Worm (Caenorhabditis elegans) whole organism, L1 larva: Measurements from ENCODE around the gene nhr-19.
A peak's percentile ranks its signal among the peaks of the same experiment; 100 is the strongest.

Experiments
- C34B4.2 ChIP-seq: sonication (generic microtip); optimal IDR thresholded peaks from 2 replicates; lab custom pipeline; 2017; ENCODE audit warnings: mild to moderate bottlenecking, missing genetic modification characterization, missing compliant biosample characterization
- aha-1 ChIP-seq: fragments of 150-350 bp; optimal IDR thresholded peaks from 2 replicates; lab custom pipeline; 2014; ENCODE audit warnings: missing biosample characterization, missing genetic modification characterization
- aly-2 ChIP-seq: fragments of 150-350 bp; optimal IDR thresholded peaks from 2 replicates; lab custom pipeline; 2014; ENCODE audit warnings: missing biosample characterization, missing genetic modification characterization
- ama-1 ChIP-seq: fragments of 150-350 bp; optimal IDR thresholded peaks from 2 replicates; lab custom pipeline; 2014
- blmp-1 ChIP-seq: fragments of 150-350 bp; optimal IDR thresholded peaks from 2 replicates; lab custom pipeline; 2014; ENCODE audit warnings: missing biosample characterization, missing genetic modification characterization
- ceh-63 ChIP-seq: fragments of 200-800 bp; sonication (Bioruptor generic); optimal IDR thresholded peaks from 2 replicates; lab custom pipeline; 2018; ENCODE audit warnings: mild to moderate bottlenecking, missing genetic modification characterization, missing compliant biosample characterization
- ceh-8 ChIP-seq: fragments of 200-800 bp; sonication (Bioruptor generic); optimal IDR thresholded peaks from 2 replicates; lab custom pipeline; 2018; ENCODE audit warnings: mild to moderate bottlenecking, missing genetic modification characterization, moderate library complexity, missing compliant biosample characterization
- ceh-88 ChIP-seq: fragments of 200-800 bp; sonication (Bioruptor generic); IDR thresholded peaks from 2 replicates; pipeline ENCODE4 v1.3.6; 2022; ENCODE audit warnings: missing genetic modification characterization, missing compliant biosample characterization
- ceh-90 ChIP-seq: sonication (generic microtip); optimal IDR thresholded peaks from 2 replicates; lab custom pipeline; 2016; ENCODE audit warnings: missing genetic modification characterization, missing compliant biosample characterization
- ces-1 ChIP-seq: fragments of 150-350 bp; optimal IDR thresholded peaks from 2 replicates; lab custom pipeline; 2014; ENCODE audit warnings: missing biosample characterization, missing genetic modification reagents, missing genetic modification characterization
- dpl-1 ChIP-seq, 3 experiments: fragments of 150-350 bp in 2 of 3; sonication (generic microtip) in 1 of 3; optimal IDR thresholded peaks; 2 replicates each; lab custom pipeline; 2014 to 2017; ENCODE audit warnings: missing biosample characterization in 3 of 3, missing genetic modification characterization in 3 of 3, missing genetic modification reagents in 3 of 3
- efl-3 ChIP-seq: fragments of 200-800 bp; sonication (Bioruptor generic); optimal IDR thresholded peaks from 2 replicates; lab custom pipeline; 2018; ENCODE audit warnings: mild to moderate bottlenecking, missing genetic modification characterization, missing compliant biosample characterization
- egl-13 ChIP-seq: sonication (generic microtip); optimal IDR thresholded peaks from 2 replicates; lab custom pipeline; 2016; ENCODE audit warnings: missing genotype, missing genetic modification reagents, missing genetic modification characterization, missing compliant biosample characterization
- egl-27 ChIP-seq, 2 experiments: fragments of 150-350 bp in 1 of 2; sonication (generic microtip); optimal IDR thresholded peaks; 3 replicates each; lab custom pipeline; 2017 to 2018; ENCODE audit warnings: missing biosample characterization in 2 of 2, missing genetic modification characterization in 2 of 2, missing genetic modification reagents in 2 of 2
- elt-3 ChIP-seq, 6 experiments: fragments of 150-350 bp in 1 of 6; sonication (generic microtip); optimal IDR thresholded peaks; 2 replicates each; lab custom pipeline; 2017 to 2018; ENCODE audit warnings: missing biosample characterization in 6 of 6, missing genetic modification characterization in 6 of 6, inconsistent platforms in 1 of 6
- ets-5 ChIP-seq: fragments of 200-800 bp; sonication (Bioruptor generic); IDR thresholded peaks from 2 replicates; pipeline ENCODE4 v1.3.6; 2022; ENCODE audit warnings: missing genetic modification characterization, missing compliant biosample characterization
- fkh-10 ChIP-seq: sonication (generic microtip); optimal IDR thresholded peaks from 2 replicates; lab custom pipeline; 2017; ENCODE audit warnings: missing biosample characterization, missing genetic modification reagents, missing genetic modification characterization
- fkh-4 ChIP-seq: sonication (generic microtip); optimal IDR thresholded peaks from 2 replicates; lab custom pipeline; 2016; ENCODE audit warnings: missing compliant biosample characterization, missing genetic modification characterization, borderline replicate concordance
- fos-1 ChIP-seq: fragments of 150-350 bp; optimal IDR thresholded peaks from 2 replicates; lab custom pipeline; 2014; ENCODE audit warnings: missing biosample characterization, missing genetic modification characterization
- hlh-17 ChIP-seq: fragments of 200-800 bp; sonication (Bioruptor generic); optimal IDR thresholded peaks from 2 replicates; lab custom pipeline; 2018; ENCODE audit warnings: missing genetic modification characterization, mild to moderate bottlenecking, missing compliant biosample characterization, moderate library complexity, borderline replicate concordance
- hpl-2 ChIP-seq: fragments of 150-350 bp; optimal IDR thresholded peaks from 2 replicates; lab custom pipeline; 2014; ENCODE audit warnings: missing biosample characterization, missing genetic modification reagents, missing genetic modification characterization
- irx-1 ChIP-seq: sonication (generic microtip); optimal IDR thresholded peaks from 2 replicates; lab custom pipeline; 2016; ENCODE audit warnings: missing genetic modification characterization, missing compliant biosample characterization
- isw-1 ChIP-seq: fragments of 200-800 bp; sonication (Bioruptor generic); IDR thresholded peaks from 2 replicates; pipeline ENCODE4 v1.3.6; 2022; ENCODE audit warnings: missing genetic modification characterization, missing compliant biosample characterization
- lin-14 ChIP-seq: fragments of 200-800 bp; sonication (Bioruptor generic); optimal IDR thresholded peaks from 2 replicates; lab custom pipeline; 2018; ENCODE audit warnings: mild to moderate bottlenecking, missing genetic modification characterization, moderate library complexity, missing compliant biosample characterization
- lin-15B ChIP-seq: fragments of 150-350 bp; sonication (generic microtip); optimal IDR thresholded peaks from 3 replicates; lab custom pipeline; 2014; ENCODE audit warnings: missing biosample characterization, missing genetic modification characterization
- lir-3 ChIP-seq: sonication (generic microtip); optimal IDR thresholded peaks from 2 replicates; lab custom pipeline; 2016; ENCODE audit warnings: mild to moderate bottlenecking, missing genetic modification characterization, moderate library complexity, missing compliant biosample characterization; ENCODE audit not compliant: poor library complexity
- lsy-2 ChIP-seq, 2 experiments: fragments of 150-350 bp; optimal IDR thresholded peaks; 2 replicates each; lab custom pipeline; 2014; ENCODE audit warnings: missing biosample characterization in 2 of 2, missing genetic modification characterization in 2 of 2
- mdl-1 ChIP-seq, 2 experiments: fragments of 150-350 bp; optimal IDR thresholded peaks; 2 replicates each; lab custom pipeline; 2014 to 2017; ENCODE audit warnings: missing biosample characterization in 2 of 2, missing genetic modification characterization in 2 of 2, inconsistent platforms in 1 of 2
- mef-2 ChIP-seq: fragments of 150-350 bp; optimal IDR thresholded peaks from 2 replicates; lab custom pipeline; 2014; ENCODE audit warnings: missing biosample characterization, missing genetic modification characterization
- mep-1 ChIP-seq: fragments of 150-350 bp; optimal IDR thresholded peaks from 2 replicates; lab custom pipeline; 2014; ENCODE audit warnings: missing biosample characterization, missing genetic modification characterization
- nhr-11 ChIP-seq: fragments of 150-350 bp; optimal IDR thresholded peaks from 2 replicates; lab custom pipeline; 2014; ENCODE audit warnings: missing biosample characterization, missing genetic modification characterization
- nhr-12 ChIP-seq: sonication (generic microtip); optimal IDR thresholded peaks from 2 replicates; lab custom pipeline; 2017; ENCODE audit warnings: missing biosample characterization, missing genetic modification characterization
- nhr-20 ChIP-seq: sonication (generic microtip); optimal IDR thresholded peaks from 2 replicates; lab custom pipeline; 2016; ENCODE audit warnings: mild to moderate bottlenecking, missing genetic modification characterization, missing compliant biosample characterization
- nhr-237 ChIP-seq: fragments of 150-350 bp; optimal IDR thresholded peaks from 2 replicates; lab custom pipeline; 2014; ENCODE audit warnings: missing biosample characterization, missing genetic modification characterization
- nhr-71 ChIP-seq: sonication (generic microtip); optimal IDR thresholded peaks from 2 replicates; lab custom pipeline; 2016; ENCODE audit warnings: mild to moderate bottlenecking, missing genetic modification characterization, moderate library complexity, missing compliant biosample characterization
- nhr-77 ChIP-seq: fragments of 150-350 bp; optimal IDR thresholded peaks from 2 replicates; lab custom pipeline; 2014; ENCODE audit warnings: missing biosample characterization, missing genetic modification characterization
- nhr-85 ChIP-seq: sonication (generic microtip); peaks from one replicate; lab custom pipeline; 2016; ENCODE audit warnings: missing genetic modification characterization, inconsistent platforms, missing compliant biosample characterization
- pag-3 ChIP-seq: sonication (generic microtip); optimal IDR thresholded peaks from 2 replicates; lab custom pipeline; 2017; ENCODE audit warnings: missing genetic modification characterization, mild to moderate bottlenecking, missing compliant biosample characterization, antibody characterized with exemption, borderline replicate concordance; ENCODE audit not compliant: insufficient read depth
- pax-3 ChIP-seq: fragments of 200-800 bp; sonication (Bioruptor generic); optimal IDR thresholded peaks from 2 replicates; lab custom pipeline; 2018; ENCODE audit warnings: mild to moderate bottlenecking, missing genetic modification characterization, moderate library complexity, missing compliant biosample characterization
- rnt-1 ChIP-seq: sonication (generic microtip); optimal IDR thresholded peaks from 2 replicates; lab custom pipeline; 2016; ENCODE audit warnings: mild to moderate bottlenecking, missing genetic modification characterization, moderate library complexity, missing compliant biosample characterization
- skn-1 ChIP-seq: fragments of 150-350 bp; optimal IDR thresholded peaks from 2 replicates; lab custom pipeline; 2014; ENCODE audit warnings: missing biosample characterization, missing genetic modification characterization
- snpc-4 ChIP-seq: fragments of 150-350 bp; optimal IDR thresholded peaks from 2 replicates; lab custom pipeline; 2014; ENCODE audit warnings: missing biosample characterization, missing genetic modification characterization
- snu-23 ChIP-seq: sonication (generic microtip); optimal IDR thresholded peaks from 2 replicates; lab custom pipeline; 2016; ENCODE audit warnings: missing genetic modification characterization, missing compliant biosample characterization
- sox-4 ChIP-seq: sonication (generic microtip); optimal IDR thresholded peaks from 2 replicates; lab custom pipeline; 2016; ENCODE audit warnings: missing genetic modification characterization, missing compliant biosample characterization
- tlp-1 ChIP-seq: fragments of 150-350 bp; optimal IDR thresholded peaks from 2 replicates; lab custom pipeline; 2014; ENCODE audit warnings: missing biosample characterization, missing genetic modification characterization
- unc-130 ChIP-seq: fragments of 150-350 bp; optimal IDR thresholded peaks from 2 replicates; lab custom pipeline; 2017; ENCODE audit warnings: missing biosample characterization, missing genetic modification characterization, inconsistent platforms
- unc-62 ChIP-seq: fragments of 150-350 bp; optimal IDR thresholded peaks from 2 replicates; lab custom pipeline; 2014; ENCODE audit warnings: missing biosample characterization, missing genetic modification reagents, missing genetic modification characterization
- vab-15 ChIP-seq: sonication (generic microtip); optimal IDR thresholded peaks from 2 replicates; lab custom pipeline; 2017; ENCODE audit warnings: missing genotype, mild to moderate bottlenecking, missing genetic modification characterization, missing compliant biosample characterization
- ztf-11 ChIP-seq, 2 experiments: sonication (generic microtip); optimal IDR thresholded peaks; 2 replicates each; lab custom pipeline; 2016 to 2017; ENCODE audit warnings: missing genetic modification characterization in 2 of 2, missing biosample characterization in 1 of 2, missing compliant biosample characterization in 1 of 2
- ztf-4 ChIP-seq: fragments of 150-350 bp; optimal IDR thresholded peaks from 2 replicates; lab custom pipeline; 2014; ENCODE audit warnings: missing biosample characterization, missing genetic modification characterization

nhr-19 gene

DNA sequence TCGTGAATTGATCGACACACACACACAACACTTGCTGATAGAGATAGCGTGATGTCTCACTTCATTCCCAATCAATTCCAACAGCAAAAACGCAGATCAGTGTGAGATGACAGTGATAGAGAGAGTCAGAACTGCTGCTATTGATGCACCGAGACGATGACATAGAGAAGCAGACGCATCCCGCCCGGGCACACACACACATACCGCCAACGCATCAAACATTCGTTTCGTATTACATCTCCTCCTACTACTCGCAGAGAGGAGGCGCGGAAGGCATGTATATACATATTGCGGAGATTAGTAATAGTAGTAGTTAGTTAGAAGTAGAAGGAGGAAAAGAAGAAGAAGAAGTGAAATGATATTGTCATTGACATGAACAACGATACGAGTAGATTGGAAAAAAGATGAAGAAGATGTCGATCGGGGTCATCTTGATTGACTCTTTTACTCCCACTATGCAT lies 14.1 kb upstream of the nhr-19 start (continued):
- TF ChIP-seq vab-15 (tag; lab: Kevin White, UChicago) (no peak), nhr-20 (tag; lab: Kevin White, UChicago) (peak; percentile 72), snpc-4 (tag; lab: Kevin White, UChicago) (no peak), unc-62 (GFP tag; lab: Kevin White, UChicago) (no peak), fos-1 (tag; lab: Kevin White, UChicago) (no peak), fkh-10 (GFP tag; lab: Kevin White, UChicago) (no peak), ceh-63 (GFP tag; lab: Kevin White, UChicago) (no peak), tlp-1 (tag; lab: Kevin White, UChicago) (no peak), unc-130 (peak; percentile 59), mdl-1 (tag; optimal IDR thresholded peaks at IDR 0.05; lab: Kevin White, UChicago) (peak in 1 of 2 experiments; percentile 70), pag-3 (tag; lab: Kevin White, UChicago) (no peak), nhr-12 (tag; lab: Kevin White, UChicago) (no peak), snu-23 (GFP tag; lab: Kevin White, UChicago) (peak; percentile 79), lin-15B (tag; lab: Kevin White, UChicago) (no peak), aha-1 (tag; lab: Kevin White, UChicago) (no peak), dpl-1 (GFP tag; optimal IDR thresholded peaks at IDR 0.05; lab: Kevin White, UChicago) (peak in 1 of 3 experiments; percentile 17), ets-5 (GFP tag; lab: Robert Waterston, UW) (no peak), lsy-2 (tag; optimal IDR thresholded peaks at IDR 0.05; lab: Kevin White, UChicago) (peak; percentile 26 to 55), ceh-88 (GFP tag; lab: Robert Waterston, UW) (no peak), ama-1 (lab: Kevin White, UChicago) (peak; percentile 81), ceh-90 (no peak), ces-1 (GFP tag; lab: Kevin White, UChicago) (no peak), nhr-71 (tag; lab: Kevin White, UChicago) (peak; percentile 80), nhr-237 (tag; lab: Kevin White, UChicago) (no peak), aly-2 (peak; percentile 30), hpl-2 (GFP tag; lab: Kevin White, UChicago) (no peak), hlh-17 (GFP tag; lab: Kevin White, UChicago) (no peak), C34B4.2 (no peak), isw-1 (GFP tag; lab: Robert Waterston, UW) (no peak), elt-3 (tag; optimal IDR thresholded peaks at IDR 0.05; lab: Kevin White, UChicago) (peak in 5 of 6 experiments; percentile 23 to 79 (median 64)), rnt-1 (tag; lab: Kevin White, UChicago) (peak; percentile 71), sox-4 (tag; lab: Kevin White, UChicago) (no peak), pax-3 (tag; lab: Kevin White, UChicago) (no peak), ceh-8 (GFP tag; lab: Kevin White, UChicago) (no peak), efl-3 (GFP tag; lab: Kevin White, UChicago) (no peak), egl-27 (tag; optimal IDR thresholded peaks at IDR 0.05; lab: Kevin White, UChicago) (peak; percentile 2 to 38), lir-3 (tag; lab: Kevin White, UChicago) (no peak), nhr-85 (tag; lab: Kevin White, UChicago) (peak; percentile 87), nhr-11 (tag; lab: Kevin White, UChicago) (no peak), blmp-1 (tag; lab: Kevin White, UChicago) (peak; percentile 79), skn-1 (peak; percentile 32), mep-1 (peak; percentile 59), ztf-11 (tag; optimal IDR thresholded peaks at IDR 0.05; lab: Kevin White, UChicago) (no peak), lin-14 (peak; percentile 87), irx-1 (no peak), ztf-4 (tag; lab: Kevin White, UChicago) (no peak), mef-2 (no peak), egl-13 (no peak), fkh-4 (tag; lab: Kevin White, UChicago) (no peak), nhr-77 (tag; lab: Kevin White, UChicago) (no peak)
